Fruit fly (Drosophila melanogaster) whole organism, embryonic: ENCODE measurements around the gene CG32452.

ENCODE experiments used
- Abd-B ChIP-seq: fragments of 200-800 bp; sonication (Bioruptor generic); optimal IDR thresholded peaks from 2 replicates; lab custom pipeline; 2018; ENCODE audit warnings: missing biosample characterization, mild to moderate bottlenecking, missing genetic modification characterization, moderate library complexity
- CG10366 ChIP-seq: fragments of 200-800 bp; sonication (Bioruptor generic); IDR thresholded peaks from 2 replicates; pipeline ENCODE4 v1.3.6; 2022; ENCODE audit warnings: missing biosample characterization, missing genetic modification characterization
- CG11504 ChIP-seq: fragments of 200-800 bp; sonication (Bioruptor generic); optimal IDR thresholded peaks from 3 replicates; lab custom pipeline; 2019; ENCODE audit warnings: missing biosample characterization, mild to moderate bottlenecking, missing genetic modification characterization, moderate library complexity
- CG11695 ChIP-seq: fragments of 200-800 bp; sonication (Bioruptor generic); IDR thresholded peaks from 3 replicates; pipeline ENCODE4 v1.3.6; 2022; ENCODE audit warnings: missing biosample characterization, missing genetic modification characterization
- CG1233 ChIP-seq: fragments of 200-800 bp; sonication (Bioruptor generic); optimal IDR thresholded peaks from 4 replicates; lab custom pipeline; 2018; ENCODE audit warnings: missing biosample characterization, mild to moderate bottlenecking, missing genetic modification characterization
- CG12391 ChIP-seq: fragments of 200-800 bp; sonication (Bioruptor generic); optimal IDR thresholded peaks from 3 replicates; lab custom pipeline; 2018; ENCODE audit warnings: missing biosample characterization, mild to moderate bottlenecking, missing genetic modification characterization, moderate library complexity
- CG13296 ChIP-seq: fragments of 200-800 bp; sonication (Bioruptor generic); optimal IDR thresholded peaks from 3 replicates; lab custom pipeline; 2018; ENCODE audit warnings: missing biosample characterization, mild to moderate bottlenecking, missing genetic modification characterization
- CG16813 ChIP-seq: fragments of 200-800 bp; sonication (Bioruptor generic); IDR thresholded peaks from 3 replicates; pipeline ENCODE4 v1.3.6; 2022; ENCODE audit warnings: missing biosample characterization, missing genetic modification characterization; ENCODE audit not compliant: partially characterized antibody
- CG17361 ChIP-seq: fragments of 200-800 bp; sonication (Bioruptor generic); IDR thresholded peaks from 3 replicates; pipeline ENCODE4 v1.3.6; 2022; ENCODE audit warnings: missing biosample characterization, missing genetic modification characterization
- CG17802 ChIP-seq: fragments of 200-800 bp; sonication (Bioruptor generic); optimal IDR thresholded peaks from 2 replicates; lab custom pipeline; 2018; ENCODE audit warnings: missing biosample characterization, mild to moderate bottlenecking, missing genetic modification characterization, moderate library complexity
- CG18262 ChIP-seq: fragments of 200-800 bp; optimal IDR thresholded peaks from 3 replicates; lab custom pipeline; 2019; ENCODE audit warnings: missing biosample characterization, mild to moderate bottlenecking, missing genetic modification characterization, moderate library complexity
- CG2712 ChIP-seq: fragments of 200-800 bp; optimal IDR thresholded peaks from 3 replicates; lab custom pipeline; 2019; ENCODE audit warnings: missing biosample characterization, mild to moderate bottlenecking, missing genetic modification characterization, moderate library complexity
- CG30403 ChIP-seq: fragments of 200-800 bp; sonication (Bioruptor generic); optimal IDR thresholded peaks from 3 replicates; lab custom pipeline; 2016; ENCODE audit warnings: missing biosample characterization, missing genetic modification characterization
- CG4282 ChIP-seq: fragments of 200-800 bp; sonication (Bioruptor generic); optimal IDR thresholded peaks from 2 replicates; lab custom pipeline; 2016; ENCODE audit warnings: missing biosample characterization, missing genetic modification characterization
- CG4328 ChIP-seq: fragments of 200-800 bp; sonication (Bioruptor generic); optimal IDR thresholded peaks from 3 replicates; lab custom pipeline; 2017; ENCODE audit warnings: missing biosample characterization, missing genetic modification reagents, missing genetic modification characterization
- CG4360 ChIP-seq: fragments of 200-800 bp; sonication (Bioruptor generic); IDR thresholded peaks from 2 replicates; pipeline ENCODE4 v1.3.6; 2022; ENCODE audit warnings: missing biosample characterization, missing genetic modification characterization
- CG43689 ChIP-seq: fragments of 200-800 bp; sonication (Bioruptor generic); IDR thresholded peaks from 2 replicates; pipeline ENCODE4 v1.3.6; 2022; ENCODE audit warnings: missing biosample characterization, missing genetic modification characterization
- CG4820 ChIP-seq: fragments of 200-800 bp; sonication (Bioruptor generic); optimal IDR thresholded peaks from 3 replicates; lab custom pipeline; 2016; ENCODE audit warnings: missing biosample characterization, missing genetic modification characterization
- CG5180 ChIP-seq: fragments of 200-800 bp; sonication (Bioruptor generic); optimal IDR thresholded peaks from 3 replicates; lab custom pipeline; 2017; ENCODE audit warnings: missing biosample characterization, missing genetic modification characterization, mild to moderate bottlenecking, moderate library complexity, missing genetic modification reagents
- CG6654 ChIP-seq: fragments of 200-800 bp; sonication (Bioruptor generic); optimal IDR thresholded peaks from 2 replicates; lab custom pipeline; 2017; ENCODE audit warnings: missing biosample characterization, mild to moderate bottlenecking, missing genetic modification characterization
- CG8388 ChIP-seq: fragments of 200-800 bp; sonication (Bioruptor generic); optimal IDR thresholded peaks from 2 replicates; lab custom pipeline; 2019; ENCODE audit warnings: missing biosample characterization, mild to moderate bottlenecking, missing genetic modification characterization, moderate library complexity
- CG9876 ChIP-seq: fragments of 200-800 bp; sonication (Bioruptor generic); optimal IDR thresholded peaks from 2 replicates; lab custom pipeline; 2016; ENCODE audit warnings: missing biosample characterization, missing genetic modification characterization
- CrebB ChIP-seq: fragments of 200-800 bp; sonication (Bioruptor generic); optimal IDR thresholded peaks from 3 replicates; lab custom pipeline; 2018; ENCODE audit warnings: missing biosample characterization, mild to moderate bottlenecking, missing genetic modification characterization
- D19A ChIP-seq: fragments of 200-800 bp; optimal IDR thresholded peaks from 3 replicates; lab custom pipeline; 2019; ENCODE audit warnings: missing biosample characterization, mild to moderate bottlenecking, missing genetic modification characterization, moderate library complexity
- Dad ChIP-seq: fragments of 200-800 bp; sonication (Bioruptor generic); optimal IDR thresholded peaks from 3 replicates; lab custom pipeline; 2016; ENCODE audit warnings: missing biosample characterization, missing genetic modification characterization
- Hey ChIP-seq: fragments of 200-800 bp; sonication (Bioruptor generic); optimal IDR thresholded peaks from 3 replicates; lab custom pipeline; 2018; ENCODE audit warnings: missing biosample characterization, mild to moderate bottlenecking, missing genetic modification characterization
- Hr51 ChIP-seq, 2 experiments: fragments of 200-800 bp; sonication (Bioruptor generic); optimal IDR thresholded peaks; 2 replicates in 1 of 2; 3 replicates in 1 of 2; lab custom pipeline; 2016 to 2018; ENCODE audit warnings: missing biosample characterization in 2 of 2, missing genetic modification characterization in 2 of 2, mild to moderate bottlenecking in 1 of 2, moderate library complexity in 1 of 2
- Med ChIP-seq: fragments of 200-800 bp; sonication (Bioruptor generic); peaks from one replicate; lab custom pipeline; 2016; ENCODE audit warnings: missing biosample characterization, missing genetic modification characterization, mild to moderate bottlenecking, inconsistent platforms, moderate library complexity
- Myb ChIP-seq: fragments of 200-800 bp; sonication (Bioruptor generic); optimal IDR thresholded peaks from 2 replicates; lab custom pipeline; 2016; ENCODE audit warnings: missing biosample characterization, missing genetic modification characterization
- Trl ChIP-seq, 3 experiments: fragments of >200 bp in 2 of 3; fragments of 200-800 bp in 1 of 3; sonication (Bioruptor generic) in 1 of 3; optimal IDR thresholded peaks; 2 replicates in 1 of 3; 3 replicates in 2 of 3; lab custom pipeline; 2016 to 2017; ENCODE audit warnings: missing biosample characterization in 1 of 3, missing genetic modification characterization in 1 of 3
- corto ChIP-seq: fragments of 200-800 bp; sonication (Bioruptor generic); optimal IDR thresholded peaks from 2 replicates; lab custom pipeline; 2016; ENCODE audit warnings: missing biosample characterization, mild to moderate bottlenecking, missing genetic modification characterization, moderate library complexity
- danr ChIP-seq: fragments of 200-800 bp; sonication (Bioruptor generic); IDR thresholded peaks from 2 replicates; pipeline ENCODE4 v1.3.6; 2022; ENCODE audit warnings: missing biosample characterization, missing genetic modification characterization
- dmrt99B ChIP-seq: fragments of 200-800 bp; sonication (Bioruptor generic); optimal IDR thresholded peaks from 2 replicates; lab custom pipeline; 2018; ENCODE audit warnings: missing biosample characterization, mild to moderate bottlenecking, missing genetic modification characterization, moderate library complexity
- fd3F ChIP-seq: fragments of 200-800 bp; sonication (Bioruptor generic); optimal IDR thresholded peaks from 2 replicates; lab custom pipeline; 2018; ENCODE audit warnings: missing biosample characterization, mild to moderate bottlenecking, missing genetic modification characterization, moderate library complexity
- gcm2 ChIP-seq: fragments of 200-800 bp; sonication (Bioruptor generic); optimal IDR thresholded peaks from 2 replicates; lab custom pipeline; 2016; ENCODE audit warnings: missing biosample characterization, missing genetic modification characterization
- gsb ChIP-seq: fragments of 200-800 bp; sonication (Bioruptor generic); IDR thresholded peaks from 2 replicates; pipeline ENCODE4 v1.3.6; 2022; ENCODE audit warnings: missing biosample characterization, missing genetic modification characterization
- hkb ChIP-seq, 2 experiments: fragments of 200-800 bp in 1 of 2; fragments of >200 bp in 1 of 2; sonication (Bioruptor generic) in 1 of 2; IDR thresholded peaks in 1 of 2; optimal IDR thresholded peaks in 1 of 2; 2 replicates each; pipeline versions ENCODE4 v1.3.6 to Lab custom; 2017 to 2022; ENCODE audit warnings: missing biosample characterization in 1 of 2, missing genetic modification characterization in 1 of 2
- org-1 ChIP-seq: fragments of 200-800 bp; sonication (Bioruptor generic); optimal IDR thresholded peaks from 2 replicates; lab custom pipeline; 2017; ENCODE audit warnings: missing biosample characterization, missing genetic modification characterization
- peb ChIP-seq: fragments of 200-800 bp; sonication (Bioruptor generic); IDR thresholded peaks from 2 replicates; pipeline ENCODE4 v1.3.6; 2022; ENCODE audit warnings: missing biosample characterization, missing genetic modification characterization
- phol ChIP-seq: fragments of 200-800 bp; sonication (Bioruptor generic); optimal IDR thresholded peaks from 3 replicates; lab custom pipeline; 2018; ENCODE audit warnings: missing biosample characterization, mild to moderate bottlenecking, missing genetic modification characterization, moderate library complexity
- ranshi ChIP-seq: fragments of 200-800 bp; sonication (Bioruptor generic); IDR thresholded peaks from 2 replicates; pipeline ENCODE4 v1.3.6; 2022; ENCODE audit warnings: missing biosample characterization, missing genetic modification characterization
- row ChIP-seq: fragments of 200-800 bp; sonication (Bioruptor generic); IDR thresholded peaks from 3 replicates; pipeline ENCODE4 v1.3.6; 2022; ENCODE audit warnings: missing biosample characterization, missing genetic modification characterization
- salm ChIP-seq: fragments of 200-800 bp; sonication (Bioruptor generic); optimal IDR thresholded peaks from 2 replicates; lab custom pipeline; 2018; ENCODE audit warnings: missing biosample characterization, mild to moderate bottlenecking, missing genetic modification characterization
- sc ChIP-seq, 3 experiments: fragments of >200 bp in 2 of 3; fragments of 200-800 bp in 1 of 3; sonication (Bioruptor generic) in 1 of 3; optimal IDR thresholded peaks; 2 replicates in 2 of 3; 3 replicates in 1 of 3; lab custom pipeline; 2017; ENCODE audit warnings: mild to moderate bottlenecking in 1 of 3, missing biosample characterization in 1 of 3, missing genetic modification characterization in 1 of 3, missing genetic modification reagents in 1 of 3
- sens ChIP-seq: fragments of 200-800 bp; sonication (Bioruptor generic); peaks from one replicate; lab custom pipeline; 2016; ENCODE audit warnings: missing biosample characterization, missing genetic modification characterization
- vvl ChIP-seq: fragments of 200-800 bp; sonication (Bioruptor generic); IDR thresholded peaks from 2 replicates; pipeline ENCODE4 v1.3.6; 2022; ENCODE audit warnings: missing biosample characterization, missing genetic modification characterization
- wdn ChIP-seq: fragments of 200-800 bp; sonication (Bioruptor generic); IDR thresholded peaks from 2 replicates; pipeline ENCODE4 v1.3.6; 2022; ENCODE audit warnings: missing biosample characterization, missing genetic modification characterization
- zf30C ChIP-seq: fragments of 200-800 bp; sonication (Bioruptor generic); optimal IDR thresholded peaks from 3 replicates; lab custom pipeline; 2018; ENCODE audit warnings: missing biosample characterization, mild to moderate bottlenecking, missing genetic modification characterization

Gene CG32452

DNA sequence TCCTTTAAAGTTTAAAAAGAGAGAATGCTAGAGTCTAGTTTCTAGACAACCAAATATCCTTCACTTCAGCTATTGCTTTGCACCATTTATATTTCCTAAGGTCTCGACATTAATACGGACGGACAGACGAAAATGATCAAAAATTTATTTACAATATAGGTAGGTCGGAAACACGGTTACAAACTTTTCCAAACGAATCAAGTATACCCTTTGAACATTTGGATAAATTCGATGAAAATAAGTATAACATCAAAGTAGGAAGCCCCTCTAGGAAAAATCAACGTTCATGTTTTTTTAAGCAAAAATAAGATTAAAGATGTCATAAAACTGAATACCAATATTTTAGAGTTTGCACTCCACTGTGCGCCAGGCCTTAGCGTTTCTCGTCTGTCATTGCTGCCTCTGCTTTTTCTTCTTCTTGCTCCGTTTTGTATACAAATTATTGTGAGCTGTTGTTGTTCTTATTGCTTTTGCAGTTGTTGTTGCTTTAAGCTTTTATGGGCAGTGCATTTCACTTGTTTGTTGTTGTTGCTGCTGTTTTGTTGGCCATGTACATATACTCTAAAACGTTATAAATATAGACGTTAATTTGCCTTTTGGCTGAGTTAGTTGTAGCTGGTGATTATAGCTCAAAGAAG, 25.5 kb downstream of the CG32452 start (continued):
- no peak for TF ChIP-seq Myb (GFP tag; lab: Kevin White, UChicago)
- peak; percentile 15 for TF ChIP-seq dmrt99B (tag; lab: Kevin White, UChicago)
- TF ChIP-seq CG4328 (GFP tag; lab: Kevin White, UChicago), result no peak
- TF ChIP-seq CG6654, result no peak
- TF ChIP-seq CrebB (tag; lab: Kevin White, UChicago), result no peak
- peak; percentile 18 for TF ChIP-seq D19A (tag; lab: Kevin White, UChicago)
- TF ChIP-seq CG18262 (tag; lab: Kevin White, UChicago), result peak; percentile 54
- TF ChIP-seq CG10366 (GFP tag; lab: Robert Waterston, UW), result peak; percentile 11; the same call in 1 of the 2 replicates
- TF ChIP-seq zf30C (GFP tag; lab: Kevin White, UChicago), result no peak
- peak; percentile 40 for TF ChIP-seq CG30403 (GFP tag; lab: Kevin White, UChicago)
- TF ChIP-seq danr (GFP tag; lab: Robert Waterston, UW), result no peak
- TF ChIP-seq Hey (tag; lab: Kevin White, UChicago), result no peak
- no peak for TF ChIP-seq CG9876 (GFP tag; lab: Kevin White, UChicago)
- no peak for TF ChIP-seq org-1 (GFP tag; lab: Kevin White, UChicago)
- no peak for TF ChIP-seq sc (optimal IDR thresholded peaks at IDR 0.05; lab: Kevin White, UChicago)
- TF ChIP-seq sc (GFP tag; optimal IDR thresholded peaks at IDR 0.05; lab: Kevin White, UChicago), result no peak
- TF ChIP-seq ranshi, result no peak
- no peak for TF ChIP-seq salm
- no peak for TF ChIP-seq CG4282 (GFP tag; lab: Kevin White, UChicago)
- TF ChIP-seq CG11695 (GFP tag; lab: Robert Waterston, UW), result no peak
- peak; percentile 58 for TF ChIP-seq row (GFP tag; lab: Robert Waterston, UW)
- TF ChIP-seq wdn, result no peak
- TF ChIP-seq Hr51 (GFP tag; optimal IDR thresholded peaks at IDR 0.05; lab: Kevin White, UChicago), result peak in 1 of 2 experiments; percentile 3
- no peak for TF ChIP-seq gcm2 (GFP tag; lab: Kevin White, UChicago)
- TF ChIP-seq CG17361 (GFP tag; lab: Robert Waterston, UW), result peak; percentile 60; the same call in 2 of the 3 replicates
- TF ChIP-seq CG43689, result no peak
- no peak for TF ChIP-seq CG1233
- TF ChIP-seq CG2712 (tag; lab: Kevin White, UChicago), result peak; percentile 36
- TF ChIP-seq phol, result peak; percentile 38
- no peak for TF ChIP-seq Dad (GFP tag; lab: Kevin White, UChicago)
- no peak for TF ChIP-seq CG16813
- TF ChIP-seq Med (GFP tag; lab: Kevin White, UChicago), result peak; percentile 16
- no peak for TF ChIP-seq CG17802 (tag; lab: Kevin White, UChicago)
- TF ChIP-seq sens (GFP tag; lab: Kevin White, UChicago), result peak; percentile 84
- TF ChIP-seq gsb (GFP tag; lab: Robert Waterston, UW), result no peak
- TF ChIP-seq Abd-B (GFP tag; lab: Kevin White, UChicago), result no peak
- TF ChIP-seq CG11504 (tag; lab: Kevin White, UChicago), result peak; percentile 36
- TF ChIP-seq CG4360 (GFP tag; lab: Robert Waterston, UW), result peak; percentile 83
- no peak for TF ChIP-seq CG5180
- no peak for TF ChIP-seq corto (GFP tag; lab: Kevin White, UChicago)
- peak; percentile 11 for TF ChIP-seq CG8388 (GFP tag; lab: Kevin White, UChicago)
- TF ChIP-seq hkb (optimal IDR thresholded peaks at IDR 0.05; lab: Kevin White, UChicago), result no peak
- 0 out of 2 replicates have a peak, but pooled peaks have one; percentile 39 for TF ChIP-seq hkb (GFP tag; IDR thresholded peaks at IDR 0.05; lab: Robert Waterston, UW)
- TF ChIP-seq fd3F (GFP tag; lab: Kevin White, UChicago), result no peak
- no peak for TF ChIP-seq CG13296 (GFP tag; lab: Kevin White, UChicago)
- TF ChIP-seq CG4820, result peak; percentile 14
- peak; percentile 44 for TF ChIP-seq vvl (GFP tag; lab: Robert Waterston, UW)
- TF ChIP-seq peb (GFP tag; lab: Robert Waterston, UW), result no peak
- TF ChIP-seq CG12391 (tag; lab: Kevin White, UChicago), result peak; percentile 2
- no peak for TF ChIP-seq Trl (optimal IDR thresholded peaks at IDR 0.05; lab: Kevin White, UChicago)
- no peak for TF ChIP-seq Trl (GFP tag; optimal IDR thresholded peaks at IDR 0.05; lab: Kevin White, UChicago)
